Worm (Caenorhabditis elegans) whole organism, L2 larva: Measurements from ENCODE around the gene irld-38.

Experiments used
- C34F6.9 ChIP-seq: fragments of 150-350 bp; optimal IDR thresholded peaks from 2 replicates; lab custom pipeline; 2014; ENCODE audit warnings: missing biosample characterization, missing genetic modification characterization
- R02D3.7 ChIP-seq: fragments of 150-350 bp; optimal IDR thresholded peaks from 2 replicates; lab custom pipeline; 2014; ENCODE audit warnings: missing biosample characterization, missing genetic modification characterization
- Y55F3AM.14 ChIP-seq: fragments of 200-800 bp; sonication (Bioruptor generic); optimal IDR thresholded peaks from 2 replicates; lab custom pipeline; 2018; ENCODE audit warnings: mild to moderate bottlenecking, missing genetic modification characterization, missing compliant biosample characterization
- alr-1 ChIP-seq: fragments of 150-350 bp; optimal IDR thresholded peaks from 2 replicates; lab custom pipeline; 2014; ENCODE audit warnings: missing biosample characterization, missing genetic modification characterization
- aly-2 ChIP-seq: fragments of 150-350 bp; optimal IDR thresholded peaks from 2 replicates; lab custom pipeline; 2014; ENCODE audit warnings: missing biosample characterization, missing genetic modification characterization
- ama-1 ChIP-seq: fragments of 150-350 bp; optimal IDR thresholded peaks from 2 replicates; lab custom pipeline; 2018; ENCODE audit warnings: inconsistent platforms
- blmp-1 ChIP-seq: sonication (generic microtip); optimal IDR thresholded peaks from 2 replicates; lab custom pipeline; 2017; ENCODE audit warnings: missing genetic modification characterization, mild to moderate bottlenecking, missing compliant biosample characterization, antibody characterized with exemption, moderate library complexity; ENCODE audit not compliant: insufficient read depth
- ceh-16 ChIP-seq: fragments of 150-350 bp; optimal IDR thresholded peaks from 2 replicates; lab custom pipeline; 2014; ENCODE audit warnings: missing biosample characterization, missing genetic modification characterization
- ceh-82 ChIP-seq: fragments of 150-350 bp; optimal IDR thresholded peaks from 2 replicates; lab custom pipeline; 2014; ENCODE audit warnings: missing biosample characterization, missing genetic modification characterization
- crh-2 ChIP-seq: sonication (generic microtip); optimal IDR thresholded peaks from 2 replicates; lab custom pipeline; 2017; ENCODE audit warnings: missing biosample characterization, missing genetic modification characterization
- dmd-4 ChIP-seq: sonication (generic microtip); optimal IDR thresholded peaks from 2 replicates; lab custom pipeline; 2017; ENCODE audit warnings: missing biosample characterization, missing genetic modification characterization
- egl-27 ChIP-seq: sonication (generic microtip); optimal IDR thresholded peaks from 3 replicates; lab custom pipeline; 2017; ENCODE audit warnings: missing biosample characterization, missing genetic modification reagents, missing genetic modification characterization
- elt-1 ChIP-seq: fragments of 150-350 bp; optimal IDR thresholded peaks from 2 replicates; lab custom pipeline; 2014; ENCODE audit warnings: missing biosample characterization, missing genetic modification characterization
- elt-3 ChIP-seq: sonication (generic microtip); optimal IDR thresholded peaks from 2 replicates; lab custom pipeline; 2017; ENCODE audit warnings: missing biosample characterization, missing genetic modification characterization
- fos-1 ChIP-seq: fragments of 150-350 bp; optimal IDR thresholded peaks from 2 replicates; lab custom pipeline; 2014; ENCODE audit warnings: missing biosample characterization, missing genetic modification characterization
- gmeb-1 ChIP-seq: fragments of 150-350 bp; optimal IDR thresholded peaks from 2 replicates; lab custom pipeline; 2014; ENCODE audit warnings: missing biosample characterization, missing genetic modification characterization
- lin-11 ChIP-seq: fragments of 150-350 bp; sonication (generic microtip); optimal IDR thresholded peaks from 2 replicates; lab custom pipeline; 2014; ENCODE audit warnings: missing biosample characterization, missing genetic modification characterization, inconsistent platforms, mixed read lengths
- lin-13 ChIP-seq: fragments of 150-350 bp; optimal IDR thresholded peaks from 2 replicates; lab custom pipeline; 2014; ENCODE audit warnings: missing biosample characterization, missing genetic modification reagents, missing genetic modification characterization
- lsy-2 ChIP-seq, 2 experiments: fragments of 150-350 bp in 1 of 2; sonication (generic microtip) in 1 of 2; optimal IDR thresholded peaks; 2 replicates each; lab custom pipeline; 2014 to 2017; ENCODE audit warnings: missing biosample characterization in 2 of 2, missing genetic modification characterization in 2 of 2
- mdl-1 ChIP-seq, 2 experiments: fragments of 150-350 bp in 1 of 2; sonication (generic microtip) in 1 of 2; optimal IDR thresholded peaks; 2 replicates each; lab custom pipeline; 2017; ENCODE audit warnings: missing biosample characterization in 2 of 2, missing genetic modification characterization in 2 of 2
- nhr-11 ChIP-seq: fragments of 150-350 bp; optimal IDR thresholded peaks from 2 replicates; lab custom pipeline; 2014; ENCODE audit warnings: missing biosample characterization, missing genetic modification characterization
- nhr-12 ChIP-seq: fragments of 150-350 bp; optimal IDR thresholded peaks from 2 replicates; lab custom pipeline; 2014; ENCODE audit warnings: missing biosample characterization, missing genetic modification characterization
- nhr-237 ChIP-seq: fragments of 150-350 bp; optimal IDR thresholded peaks from 2 replicates; lab custom pipeline; 2014; ENCODE audit warnings: missing biosample characterization, missing genetic modification characterization
- nhr-25 ChIP-seq: fragments of 150-350 bp; sonication (generic microtip); optimal IDR thresholded peaks from 3 replicates; lab custom pipeline; 2014; ENCODE audit warnings: missing biosample characterization, missing genetic modification characterization
- nhr-6 ChIP-seq: fragments of 150-350 bp; optimal IDR thresholded peaks from 2 replicates; lab custom pipeline; 2014; ENCODE audit warnings: missing biosample characterization, missing genetic modification characterization
- nhr-77 ChIP-seq: fragments of 150-350 bp; optimal IDR thresholded peaks from 2 replicates; lab custom pipeline; 2014; ENCODE audit warnings: missing biosample characterization, missing genetic modification characterization
- peb-1 ChIP-seq: fragments of 150-350 bp; optimal IDR thresholded peaks from 2 replicates; lab custom pipeline; 2014; ENCODE audit warnings: missing biosample characterization, missing genetic modification characterization
- sem-4 ChIP-seq: fragments of 150-350 bp; optimal IDR thresholded peaks from 2 replicates; lab custom pipeline; 2014; ENCODE audit warnings: missing biosample characterization, missing genetic modification reagents, missing genetic modification characterization
- skn-1 ChIP-seq: sonication (generic microtip); optimal IDR thresholded peaks from 2 replicates; lab custom pipeline; 2017; ENCODE audit warnings: missing biosample characterization, missing genetic modification characterization
- sma-3 ChIP-seq: sonication (generic microtip); optimal IDR thresholded peaks from 2 replicates; lab custom pipeline; 2016; ENCODE audit warnings: missing genetic modification reagents, missing genetic modification characterization, missing compliant biosample characterization
- snpc-4 ChIP-seq: fragments of 150-350 bp; optimal IDR thresholded peaks from 2 replicates; lab custom pipeline; 2014; ENCODE audit warnings: missing biosample characterization, missing genetic modification characterization
- unc-55 ChIP-seq: fragments of 150-350 bp; sonication (generic microtip); optimal IDR thresholded peaks from 3 replicates; lab custom pipeline; 2014; ENCODE audit warnings: missing biosample characterization, missing genetic modification reagents, missing genetic modification characterization
- zag-1 ChIP-seq: fragments of 150-350 bp; optimal IDR thresholded peaks from 2 replicates; lab custom pipeline; 2014; ENCODE audit warnings: missing biosample characterization, missing genetic modification characterization
- ztf-1 ChIP-seq: fragments of 200-800 bp; sonication (Bioruptor generic); conservative IDR thresholded peaks from 2 replicates; pipeline ENCODE4 v1.3.6; 2022; ENCODE audit warnings: missing genetic modification characterization, missing compliant biosample characterization
- ztf-11 ChIP-seq: sonication (generic microtip); optimal IDR thresholded peaks from 2 replicates; lab custom pipeline; 2017; ENCODE audit warnings: missing biosample characterization, missing genetic modification characterization
- ztf-4 ChIP-seq: fragments of 150-350 bp; optimal IDR thresholded peaks from 2 replicates; lab custom pipeline; 2014; ENCODE audit warnings: missing biosample characterization, missing genetic modification characterization

irld-38 gene

ce11 chrV:2993816-2994215, 38.4 kb downstream of the irld-38 start, which contains the start of gene srw-115:
Gene srw-115, minus strand, starts transcription at chrV:2993916.
- TF ChIP-seq ztf-4 (tag; lab: Kevin White, UChicago) (no peak), ztf-11 (tag; lab: Kevin White, UChicago) (no peak), lin-11 (tag; lab: Kevin White, UChicago) (no peak), fos-1 (no peak), R02D3.7 (tag; lab: Kevin White, UChicago) (no peak), nhr-237 (tag; lab: Kevin White, UChicago) (no peak), gmeb-1 (tag; lab: Kevin White, UChicago) (no peak), peb-1 (tag; lab: Kevin White, UChicago) (no peak), zag-1 (tag; lab: Kevin White, UChicago) (no peak)

- TF ChIP-seq nhr-11 (no peak), sma-3 (GFP tag; lab: Kevin White, UChicago) (no peak)
Measured at ce11 chrV:2992060-2992459, 40.2 kb downstream of the irld-38 start.

- TF ChIP-seq elt-3 (tag; lab: Kevin White, UChicago): no peak
- TF ChIP-seq, all 48 proteins: peak for 0
Measured at ce11 chrV:2991485-2991884, 40.8 kb downstream of the irld-38 start, which contains the start of gene srw-121. Gene srw-121, minus strand, starts transcription at chrV:2991585.

ce11 chrV:2987407-2987806, 44.8 kb downstream of the irld-38 start, which contains the start of gene srh-85:
Gene srh-85, minus strand, starts transcription at chrV:2987507.
- TF ChIP-seq Y55F3AM.14 (GFP tag; lab: Kevin White, UChicago): no peak
- TF ChIP-seq gmeb-1 (tag; lab: Kevin White, UChicago): no peak
- TF ChIP-seq nhr-11: no peak
- TF ChIP-seq nhr-237 (tag; lab: Kevin White, UChicago): no peak
- no peak for TF ChIP-seq nhr-6 (tag; lab: Kevin White, UChicago)
- no peak for TF ChIP-seq skn-1 (tag; lab: Kevin White, UChicago)
- TF ChIP-seq C34F6.9 (tag; lab: Kevin White, UChicago): no peak
- TF ChIP-seq ztf-1 (GFP tag; lab: Robert Waterston, UW): no peak
- no peak for TF ChIP-seq alr-1 (tag; lab: Kevin White, UChicago)
- no peak for TF ChIP-seq sma-3 (GFP tag; lab: Kevin White, UChicago)
- TF ChIP-seq snpc-4: no peak
- no peak for TF ChIP-seq sem-4
- TF ChIP-seq ceh-16 (tag; lab: Kevin White, UChicago): no peak
- TF ChIP-seq lin-13: no peak
- no peak for TF ChIP-seq egl-27 (tag; lab: Kevin White, UChicago)
- no peak for TF ChIP-seq crh-2
- no peak for TF ChIP-seq nhr-25 (tag; lab: Kevin White, UChicago)
- TF ChIP-seq lsy-2 (tag; optimal IDR thresholded peaks at IDR 0.05; lab: Kevin White, UChicago): no peak
- no peak for TF ChIP-seq dmd-4 (tag; lab: Kevin White, UChicago)

ce11 chrV:2985309-2985708, 46.9 kb downstream of the irld-38 start, which contains the start of gene srw-139:
Gene srw-139, minus strand, starts transcription at chrV:2985409.
- no peak for TF ChIP-seq egl-27 (tag; lab: Kevin White, UChicago)
- no peak for TF ChIP-seq nhr-11
- no peak for TF ChIP-seq ztf-11 (tag; lab: Kevin White, UChicago)
- no peak for TF ChIP-seq sem-4
- no peak for TF ChIP-seq elt-1 (tag; lab: Kevin White, UChicago)
- no peak for TF ChIP-seq alr-1 (tag; lab: Kevin White, UChicago)
- TF ChIP-seq, all 48 proteins: peak for 0

- no peak for TF ChIP-seq elt-1 (tag; lab: Kevin White, UChicago)
- no peak for TF ChIP-seq mdl-1 (tag; optimal IDR thresholded peaks at IDR 0.05; lab: Kevin White, UChicago)
- no peak for TF ChIP-seq lin-13
- no peak for TF ChIP-seq zag-1 (tag; lab: Kevin White, UChicago)
Measured at ce11 chrV:2983351-2983750, 48.9 kb downstream of the irld-38 start, which contains the start of gene srw-117. Gene srw-117, minus strand, starts transcription at chrV:2983451.

- TF ChIP-seq ama-1 (lab: Kevin White, UChicago): no peak
- TF ChIP-seq nhr-237 (tag; lab: Kevin White, UChicago): no peak
- no peak for TF ChIP-seq Y55F3AM.14 (GFP tag; lab: Kevin White, UChicago)
- TF ChIP-seq alr-1 (tag; lab: Kevin White, UChicago): no peak
- TF ChIP-seq nhr-11: no peak
- TF ChIP-seq nhr-25 (tag; lab: Kevin White, UChicago): no peak
- TF ChIP-seq mdl-1 (tag; optimal IDR thresholded peaks at IDR 0.05; lab: Kevin White, UChicago): no peak
- TF ChIP-seq ztf-1 (GFP tag; lab: Robert Waterston, UW): no peak
- no peak for TF ChIP-seq ceh-82 (tag; lab: Kevin White, UChicago)
- no peak for TF ChIP-seq nhr-77 (tag; lab: Kevin White, UChicago)
- no peak for TF ChIP-seq C34F6.9 (tag; lab: Kevin White, UChicago)
- no peak for TF ChIP-seq aly-2
- TF ChIP-seq ztf-11 (tag; lab: Kevin White, UChicago): no peak
- TF ChIP-seq elt-3 (tag; lab: Kevin White, UChicago): no peak
- TF ChIP-seq nhr-12 (tag; lab: Kevin White, UChicago): no peak
- TF ChIP-seq peb-1 (tag; lab: Kevin White, UChicago): no peak
- TF ChIP-seq blmp-1 (tag; lab: Kevin White, UChicago): no peak
- no peak for TF ChIP-seq dmd-4 (tag; lab: Kevin White, UChicago)
- no peak for TF ChIP-seq unc-55 (GFP tag; lab: Kevin White, UChicago)
- TF ChIP-seq gmeb-1 (tag; lab: Kevin White, UChicago): no peak
Measured at ce11 chrV:2979978-2980377, 52.3 kb downstream of the irld-38 start, which contains the start of gene srw-118. Gene srw-118, minus strand, starts transcription at chrV:2980078.
